Worm (Caenorhabditis elegans): Measurements from ENCODE around the gene Y57G11A.2.

Gene Y57G11A.2

DNA sequence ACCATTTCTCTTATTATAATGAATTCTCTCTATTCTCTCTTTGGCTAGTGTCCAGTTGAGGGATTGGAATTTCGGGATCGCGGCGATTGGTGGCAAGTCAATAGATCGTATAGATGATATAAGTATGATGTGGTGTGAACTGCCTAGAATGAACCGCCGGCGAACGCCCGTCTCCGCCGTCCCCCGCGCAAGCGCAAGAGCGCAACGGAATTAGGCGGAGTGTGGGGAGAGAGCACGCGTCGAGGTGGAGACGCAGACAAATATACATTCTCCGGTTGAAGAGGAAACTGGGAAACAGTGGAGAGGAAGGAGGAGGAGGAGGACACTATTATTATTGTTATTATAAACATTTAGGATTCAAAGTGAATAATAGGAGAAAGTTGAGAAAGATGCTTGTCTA lies 22.8 kb downstream of the Y57G11A.2 start (continued):
- TF ChIP-seq C08G9.2 (tag; optimal IDR thresholded peaks at IDR 0.05): no peak
- TF ChIP-seq dve-1 (tag; optimal IDR thresholded peaks at IDR 0.05): no peak
- TF ChIP-seq ceh-31 (tag; optimal IDR thresholded peaks at IDR 0.05): peak; percentile 51
- TF ChIP-seq ttx-3 (tag; optimal IDR thresholded peaks at IDR 0.05): no peak
- no peak for TF ChIP-seq sdc-2 (tag; optimal IDR thresholded peaks at IDR 0.05)
- no peak for TF ChIP-seq elt-4 (tag; optimal IDR thresholded peaks at IDR 0.05)
- peak; percentile 55 for TF ChIP-seq ceh-34 (tag; optimal IDR thresholded peaks at IDR 0.05)
- TF ChIP-seq mec-3 (tag; optimal IDR thresholded peaks at IDR 0.05; ENCODE audit: borderline replicate concordance): no peak
- TF ChIP-seq npax-4 (tag; optimal IDR thresholded peaks at IDR 0.05): no peak
- peak; percentile 6 for TF ChIP-seq eyg-1 (tag; optimal IDR thresholded peaks at IDR 0.05)
- no peak for TF ChIP-seq pat-9 (tag; optimal IDR thresholded peaks at IDR 0.05)
- no peak for TF ChIP-seq K09A11.1 (tag; optimal IDR thresholded peaks at IDR 0.05; ENCODE audit: insufficient read depth)
- TF ChIP-seq ama-1 (optimal IDR thresholded peaks at IDR 0.05): no peak
- no peak for TF ChIP-seq ceh-14 (tag; optimal IDR thresholded peaks at IDR 0.05)
- TF ChIP-seq dmd-4 (tag; optimal IDR thresholded peaks at IDR 0.05; ENCODE audit: borderline replicate concordance): peak; percentile 38
- no peak for TF ChIP-seq unc-86 (tag; optimal IDR thresholded peaks at IDR 0.05)
- TF ChIP-seq syd-9 (tag; optimal IDR thresholded peaks at IDR 0.05): peak; percentile 24
- no peak for TF ChIP-seq pros-1 (tag; optimal IDR thresholded peaks at IDR 0.05)

DNA sequence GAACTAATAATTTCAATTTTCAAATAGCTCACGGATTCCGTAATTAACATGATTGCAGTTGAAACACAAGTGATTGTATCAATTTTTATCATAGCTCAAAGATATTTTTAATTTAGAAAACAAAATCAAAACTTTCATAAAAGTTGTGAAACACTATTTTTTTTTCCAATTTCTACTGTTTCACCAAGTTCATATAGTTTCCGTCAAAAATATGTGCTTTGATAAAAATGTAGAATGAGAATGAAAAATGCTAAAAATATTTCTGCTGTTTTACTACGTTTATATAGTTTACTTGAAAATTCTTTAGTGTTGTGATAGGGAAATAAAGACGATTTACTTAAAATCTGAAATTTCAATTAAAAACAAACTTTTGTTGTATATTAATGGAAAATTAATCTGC lies 23.8 kb downstream of the Y57G11A.2 start:
- TF ChIP-seq K02D7.2 (tag; optimal IDR thresholded peaks at IDR 0.05) (no peak), odd-2 (tag; optimal IDR thresholded peaks at IDR 0.05) (no peak), che-1 (tag; optimal IDR thresholded peaks at IDR 0.05) (no peak), ttx-3 (tag; optimal IDR thresholded peaks at IDR 0.05) (no peak), C08G9.2 (tag; optimal IDR thresholded peaks at IDR 0.05) (no peak), K09A11.1 (tag; optimal IDR thresholded peaks at IDR 0.05; ENCODE audit: insufficient read depth) (no peak), fkh-10 (GFP tag; optimal IDR thresholded peaks at IDR 0.05) (no peak), lin-11 (tag; optimal IDR thresholded peaks at IDR 0.05) (no peak), pqm-1 (tag; optimal IDR thresholded peaks at IDR 0.05) (no peak), ceh-30 (tag; optimal IDR thresholded peaks at IDR 0.05) (no peak), ceh-14 (tag; optimal IDR thresholded peaks at IDR 0.05) (no peak), ceh-6 (GFP tag; optimal IDR thresholded peaks at IDR 0.05) (no peak), dve-1 (tag; optimal IDR thresholded peaks at IDR 0.05) (no peak), elt-4 (tag; optimal IDR thresholded peaks at IDR 0.05) (no peak), nhr-232 (tag; optimal IDR thresholded peaks at IDR 0.05) (no peak), T23F11.4 (GFP tag; optimal IDR thresholded peaks at IDR 0.05) (no peak), hlh-15 (tag; optimal IDR thresholded peaks at IDR 0.05) (no peak)

DNA sequence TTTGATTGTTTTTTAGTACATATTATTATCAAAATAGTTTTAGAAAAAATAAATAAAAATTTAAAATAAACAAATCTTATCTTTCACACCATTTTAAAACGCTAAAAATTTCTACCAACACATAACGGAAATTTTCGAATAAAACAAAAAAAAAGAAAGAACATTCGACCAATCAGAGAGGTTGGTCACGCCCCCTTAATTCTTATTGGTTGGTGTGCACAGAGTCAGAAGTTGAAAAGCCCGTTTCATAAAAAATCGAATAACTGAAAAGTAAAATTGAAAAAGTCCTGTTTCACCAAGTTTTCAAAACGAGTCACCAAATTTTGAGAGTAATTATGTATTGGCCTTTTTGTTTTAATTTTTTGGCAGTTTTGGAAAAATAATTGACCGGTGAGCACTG lies 28.2 kb downstream of the Y57G11A.2 start:
- TF ChIP-seq sox-2 (GFP tag; IDR thresholded peaks at IDR 0.05): no peak
- TF ChIP-seq nfya-1 (tag; optimal IDR thresholded peaks at IDR 0.05): peak; percentile 77
- no peak for TF ChIP-seq dve-1 (tag; optimal IDR thresholded peaks at IDR 0.05)

- no peak for TF ChIP-seq unc-86 (tag; optimal IDR thresholded peaks at IDR 0.05)
- no peak for TF ChIP-seq fkh-6 (tag; optimal IDR thresholded peaks at IDR 0.05)
- no peak for TF ChIP-seq rnt-1 (tag; optimal IDR thresholded peaks at IDR 0.05)
- no peak for TF ChIP-seq unc-3 (GFP tag; conservative IDR thresholded peaks at IDR 0.05)
- TF ChIP-seq unc-3 (tag; optimal IDR thresholded peaks at IDR 0.05): no peak
- no peak for TF ChIP-seq C38D4.7 (GFP tag; optimal IDR thresholded peaks at IDR 0.05)
- TF ChIP-seq elt-4 (tag; optimal IDR thresholded peaks at IDR 0.05): no peak
- TF ChIP-seq pros-1 (tag; optimal IDR thresholded peaks at IDR 0.05): no peak
- no peak for TF ChIP-seq ahr-1 (tag; optimal IDR thresholded peaks at IDR 0.05)
- no peak for TF ChIP-seq zip-5 (tag; optimal IDR thresholded peaks at IDR 0.05)
- TF ChIP-seq nhr-232 (tag; optimal IDR thresholded peaks at IDR 0.05): no peak
- TF ChIP-seq dve-1 (tag; optimal IDR thresholded peaks at IDR 0.05): no peak
- TF ChIP-seq ceh-30 (tag; optimal IDR thresholded peaks at IDR 0.05): no peak
- TF ChIP-seq madf-2 (tag; optimal IDR thresholded peaks at IDR 0.05): no peak
- TF ChIP-seq ceh-19 (GFP tag; optimal IDR thresholded peaks at IDR 0.05): no peak
Observed at ce11 chrIV:14483427-14483826, 35.9 kb downstream of the Y57G11A.2 start.
